Fruit fly (Drosophila melanogaster): ENCODE results near the gene CG44215.

CG44215 gene

DNA sequence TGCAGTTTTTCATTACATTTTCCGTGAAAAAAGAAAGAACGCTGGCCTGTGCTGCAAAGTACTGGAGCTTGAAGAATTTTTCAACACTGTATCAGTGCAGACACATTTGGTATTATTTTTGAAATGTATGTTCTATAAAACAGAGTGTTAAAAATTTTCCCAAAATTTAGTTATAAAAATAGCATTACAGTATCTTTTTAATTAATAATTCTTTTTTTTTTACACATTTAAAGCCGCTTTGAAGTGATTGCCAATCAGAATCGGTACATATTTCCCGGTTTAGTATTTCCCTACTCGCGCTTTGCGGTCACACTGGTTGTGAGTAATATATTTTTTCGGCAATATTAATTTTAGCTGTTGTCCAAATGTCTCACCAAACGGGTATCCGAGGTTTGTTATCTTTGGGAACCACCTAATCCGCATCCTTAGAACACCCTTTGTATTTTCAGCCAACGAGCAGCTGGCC lies 31.9 kb downstream of the CG44215 start, which contains the start of the genes Abi and twf (continued):
- TF ChIP-seq lov (optimal IDR thresholded peaks at IDR 0.05), result no peak
- peak; percentile 53; the same call in 1 of the 3 replicates for TF ChIP-seq lov (GFP tag; IDR thresholded peaks at IDR 0.05)
- TF ChIP-seq D19B (GFP tag; optimal IDR thresholded peaks at IDR 0.05), result no peak
- no peak for TF ChIP-seq CG42726 (GFP tag; IDR thresholded peaks at IDR 0.05; ENCODE audit: partially characterized antibody)
- TF ChIP-seq gce (GFP tag; IDR thresholded peaks at IDR 0.05), result no peak; the same call in 2 of the 3 replicates
- peak; percentile 52 for TF ChIP-seq Bteb2 (GFP tag; optimal IDR thresholded peaks at IDR 0.05)
- TF ChIP-seq Ssrp (tag; optimal IDR thresholded peaks at IDR 0.05), result peak; percentile 56
- TF ChIP-seq Nf-YA (GFP tag; IDR thresholded peaks at IDR 0.05), result peak; percentile 40; the same call in 1 of the 2 replicates
- TF ChIP-seq Bdp1 (GFP tag; optimal IDR thresholded peaks at IDR 0.05), result peak; percentile 62
- no peak for TF ChIP-seq bigmax (GFP tag; optimal IDR thresholded peaks at IDR 0.05)
- peak; percentile 42 for TF ChIP-seq Lhr (GFP tag; optimal IDR thresholded peaks at IDR 0.05)
- TF ChIP-seq ase (GFP tag; IDR thresholded peaks at IDR 0.05), result no peak
- no peak for TF ChIP-seq CG1832 (GFP tag; optimal IDR thresholded peaks at IDR 0.05)
- peak; percentile 58 for TF ChIP-seq ems (GFP tag; optimal IDR thresholded peaks at IDR 0.05)
- peak; percentile 54 for TF ChIP-seq lmd (GFP tag; IDR thresholded peaks at IDR 0.05)
- no peak for TF ChIP-seq mirr (GFP tag; optimal IDR thresholded peaks at IDR 0.05)
- TF ChIP-seq sug (tag; optimal IDR thresholded peaks at IDR 0.05), result no peak
- TF ChIP-seq Sox100B (GFP tag; optimal IDR thresholded peaks at IDR 0.05), result peak; percentile 53
- TF ChIP-seq oc (tag; optimal IDR thresholded peaks at IDR 0.05), result no peak
- no peak for TF ChIP-seq mld (GFP tag; IDR thresholded peaks at IDR 0.05; ENCODE audit: partially characterized antibody)
- TF ChIP-seq Sox102F (GFP tag; optimal IDR thresholded peaks at IDR 0.05), result peak; percentile 63
- TF ChIP-seq br (optimal IDR thresholded peaks at IDR 0.05), result no peak
- TF ChIP-seq zfh2 (GFP tag; optimal IDR thresholded peaks at IDR 0.05), result peak; percentile 74
- peak; percentile 46 for TF ChIP-seq tup (GFP tag; optimal IDR thresholded peaks at IDR 0.05)
- TF ChIP-seq HmgZ (tag; optimal IDR thresholded peaks at IDR 0.05), result peak; percentile 66
- TF ChIP-seq ATbp (GFP tag; optimal IDR thresholded peaks at IDR 0.05), result no peak
- peak; percentile 56 for TF ChIP-seq CG9437 (GFP tag; optimal IDR thresholded peaks at IDR 0.05)
- no peak for TF ChIP-seq CG4282 (GFP tag; optimal IDR thresholded peaks at IDR 0.05)
- TF ChIP-seq Doc3 (GFP tag; IDR thresholded peaks at IDR 0.05; ENCODE audit: partially characterized antibody), result no peak
- TF ChIP-seq shn (GFP tag; optimal IDR thresholded peaks at IDR 0.05), result peak; percentile 39
- TF ChIP-seq Myb (GFP tag; optimal IDR thresholded peaks at IDR 0.05), result peak; percentile 34
- TF ChIP-seq CG43689 (GFP tag; IDR thresholded peaks at IDR 0.05), result no peak
- 0 out of 4 replicates have a peak, but pooled peaks have one; percentile 21 for TF ChIP-seq Dll (GFP tag; IDR thresholded peaks at IDR 0.05; ENCODE audit: partially characterized antibody)
- peak; percentile 50 for TF ChIP-seq slp2 (GFP tag; optimal IDR thresholded peaks at IDR 0.05)
- no peak for TF ChIP-seq pros (GFP tag; optimal IDR thresholded peaks at IDR 0.05)
- peak; percentile 67 for TF ChIP-seq tgo (GFP tag; IDR thresholded peaks at IDR 0.05)
- TF ChIP-seq luna (GFP tag; optimal IDR thresholded peaks at IDR 0.05), result no peak
- peak; percentile 62 for TF ChIP-seq CG17385 (GFP tag; optimal IDR thresholded peaks at IDR 0.05)
- TF ChIP-seq CG14965 (GFP tag; optimal IDR thresholded peaks at IDR 0.05; ENCODE audit: borderline replicate concordance), result no peak
- TF ChIP-seq CG31441 (GFP tag; IDR thresholded peaks at IDR 0.05), result peak; percentile 71
- peak; percentile 71 for TF ChIP-seq Ptx1 (GFP tag; IDR thresholded peaks at IDR 0.05)
- TF ChIP-seq stc (GFP tag; IDR thresholded peaks at IDR 0.05), result peak; percentile 60; the same call in 1 of the 2 replicates
- no peak for TF ChIP-seq HmgD (GFP tag; optimal IDR thresholded peaks at IDR 0.05)
- TF ChIP-seq Hr51 (GFP tag; optimal IDR thresholded peaks at IDR 0.05), result peak; percentile 40 to 61
- peak; percentile 45 for TF ChIP-seq CG18619 (GFP tag; optimal IDR thresholded peaks at IDR 0.05)
- peak; percentile 52; the same call in 1 of the 2 replicates for TF ChIP-seq CG14667 (GFP tag; IDR thresholded peaks at IDR 0.05)
- peak; percentile 64 for TF ChIP-seq Camta (GFP tag; optimal IDR thresholded peaks at IDR 0.05)
- TF ChIP-seq ci (GFP tag; IDR thresholded peaks at IDR 0.05), result no peak; the same call in 2 of the 3 replicates
- TF ChIP-seq fru (optimal IDR thresholded peaks at IDR 0.05), result no peak
- no peak for TF ChIP-seq CG2678 (tag; optimal IDR thresholded peaks at IDR 0.05)
- TF ChIP-seq Jarid2 (GFP tag; optimal IDR thresholded peaks at IDR 0.05), result no peak

All from whole organism, embryonic.